Fruit fly (Drosophila melanogaster) whole organism, embryonic: ENCODE measurements around the gene SP555.

Experiments used
- Adf1 ChIP-seq: fragments of 200-800 bp; sonication (Bioruptor generic); IDR thresholded peaks from 2 replicates; pipeline ENCODE4 v1.3.6; 2022; ENCODE audit warnings: missing biosample characterization, missing genetic modification characterization
- CG10366 ChIP-seq: fragments of 200-800 bp; sonication (Bioruptor generic); IDR thresholded peaks from 2 replicates; pipeline ENCODE4 v1.3.6; 2022; ENCODE audit warnings: missing biosample characterization, missing genetic modification characterization
- CG10565 ChIP-seq: fragments of 200-800 bp; sonication (Bioruptor generic); optimal IDR thresholded peaks from 3 replicates; lab custom pipeline; 2016; ENCODE audit warnings: missing biosample characterization, mild to moderate bottlenecking, missing genetic modification characterization
- CG11456 ChIP-seq: fragments of 200-800 bp; sonication (Bioruptor generic); IDR thresholded peaks from 3 replicates; pipeline ENCODE4 v1.3.6; 2022; ENCODE audit warnings: missing biosample characterization, missing genetic modification characterization
- CG11696 ChIP-seq: fragments of 200-800 bp; sonication (Bioruptor generic); IDR thresholded peaks from 2 replicates; pipeline ENCODE4 v1.3.6; 2022; ENCODE audit warnings: missing biosample characterization, missing genetic modification characterization
- CG1233 ChIP-seq: fragments of 200-800 bp; sonication (Bioruptor generic); optimal IDR thresholded peaks from 4 replicates; lab custom pipeline; 2018; ENCODE audit warnings: missing biosample characterization, mild to moderate bottlenecking, missing genetic modification characterization
- CG12942 ChIP-seq: fragments of 200-800 bp; sonication (Bioruptor generic); optimal IDR thresholded peaks from 3 replicates; lab custom pipeline; 2016; ENCODE audit warnings: missing biosample characterization, missing genetic modification characterization
- CG13123 ChIP-seq: fragments of 200-800 bp; sonication (Bioruptor generic); optimal IDR thresholded peaks from 2 replicates; lab custom pipeline; 2016; ENCODE audit warnings: missing biosample characterization, missing genetic modification characterization
- CG1602 ChIP-seq: fragments of 200-800 bp; sonication (Bioruptor generic); optimal IDR thresholded peaks from 3 replicates; lab custom pipeline; 2016; ENCODE audit warnings: missing biosample characterization, missing genetic modification characterization
- CG18619 ChIP-seq: fragments of 200-800 bp; sonication (Bioruptor generic); optimal IDR thresholded peaks from 3 replicates; lab custom pipeline; 2017; ENCODE audit warnings: missing biosample characterization, mild to moderate bottlenecking, missing genetic modification characterization
- CG2875 ChIP-seq: fragments of 200-800 bp; sonication (Bioruptor generic); optimal IDR thresholded peaks from 2 replicates; lab custom pipeline; 2017; ENCODE audit warnings: missing biosample characterization, mild to moderate bottlenecking, missing genetic modification characterization, missing genetic modification reagents
- CG4360 ChIP-seq: fragments of 200-800 bp; sonication (Bioruptor generic); IDR thresholded peaks from 2 replicates; pipeline ENCODE4 v1.3.6; 2022; ENCODE audit warnings: missing biosample characterization, missing genetic modification characterization
- CG4707 ChIP-seq: fragments of 200-800 bp; sonication (Bioruptor generic); optimal IDR thresholded peaks from 2 replicates; lab custom pipeline; 2018; ENCODE audit warnings: missing biosample characterization, mild to moderate bottlenecking, missing genetic modification characterization, moderate library complexity
- CG4820 ChIP-seq: fragments of 200-800 bp; sonication (Bioruptor generic); optimal IDR thresholded peaks from 3 replicates; lab custom pipeline; 2016; ENCODE audit warnings: missing biosample characterization, missing genetic modification characterization
- CG5180 ChIP-seq: fragments of 200-800 bp; sonication (Bioruptor generic); optimal IDR thresholded peaks from 3 replicates; lab custom pipeline; 2017; ENCODE audit warnings: missing biosample characterization, missing genetic modification characterization, mild to moderate bottlenecking, moderate library complexity, missing genetic modification reagents
- CG6813 ChIP-seq: fragments of 200-800 bp; sonication (Bioruptor generic); optimal IDR thresholded peaks from 2 replicates; lab custom pipeline; 2017; ENCODE audit warnings: missing biosample characterization, missing genetic modification characterization, mild to moderate bottlenecking, moderate library complexity, missing genetic modification reagents
- CG6854 ChIP-seq: fragments of 200-800 bp; sonication (Bioruptor generic); optimal IDR thresholded peaks from 3 replicates; lab custom pipeline; 2017; ENCODE audit warnings: missing biosample characterization, mild to moderate bottlenecking, missing genetic modification characterization
- CrebB ChIP-seq: fragments of 200-800 bp; sonication (Bioruptor generic); optimal IDR thresholded peaks from 3 replicates; lab custom pipeline; 2018; ENCODE audit warnings: missing biosample characterization, mild to moderate bottlenecking, missing genetic modification characterization
- Dip2 ChIP-seq: fragments of 200-800 bp; sonication (Bioruptor generic); IDR thresholded peaks from 2 replicates; pipeline ENCODE4 v1.3.6; 2022; ENCODE audit warnings: missing biosample characterization, missing genetic modification characterization
- Dp ChIP-seq: fragments of 200-800 bp; sonication (Bioruptor generic); optimal IDR thresholded peaks from 2 replicates; lab custom pipeline; 2018; ENCODE audit warnings: missing biosample characterization, mild to moderate bottlenecking, missing genetic modification characterization, moderate library complexity
- Drgx ChIP-seq: fragments of 200-800 bp; sonication (Bioruptor generic); IDR thresholded peaks from 2 replicates; pipeline ENCODE4 v1.3.6; 2022; ENCODE audit warnings: missing biosample characterization, missing genetic modification characterization
- HHEX ChIP-seq: fragments of 200-800 bp; sonication (Bioruptor generic); optimal IDR thresholded peaks from 3 replicates; lab custom pipeline; 2017; ENCODE audit warnings: missing biosample characterization, mild to moderate bottlenecking, missing genetic modification characterization, missing genetic modification reagents
- HLH3B ChIP-seq: fragments of 200-800 bp; sonication (Bioruptor generic); IDR thresholded peaks from 2 replicates; pipeline ENCODE4 v1.3.6; 2022; ENCODE audit warnings: missing biosample characterization, missing genetic modification characterization
- HmgZ ChIP-seq: fragments of 200-800 bp; sonication (Bioruptor generic); optimal IDR thresholded peaks from 2 replicates; lab custom pipeline; 2018; ENCODE audit warnings: missing biosample characterization, mild to moderate bottlenecking, missing genetic modification characterization
- Hr51 ChIP-seq, 2 experiments: fragments of 200-800 bp; sonication (Bioruptor generic); optimal IDR thresholded peaks; 2 replicates in 1 of 2; 3 replicates in 1 of 2; lab custom pipeline; 2016 to 2018; ENCODE audit warnings: missing biosample characterization in 2 of 2, missing genetic modification characterization in 2 of 2, mild to moderate bottlenecking in 1 of 2, moderate library complexity in 1 of 2
- Kr ChIP-seq: fragments of 200-800 bp; sonication (Bioruptor generic); optimal IDR thresholded peaks from 2 replicates; lab custom pipeline; 2017; ENCODE audit warnings: missing biosample characterization, mild to moderate bottlenecking, missing genetic modification characterization
- Lpt ChIP-seq: fragments of >200 bp; optimal IDR thresholded peaks from 2 replicates; lab custom pipeline; 2018; ENCODE audit warnings: missing biosample characterization, missing genetic modification characterization
- NC2α ChIP-seq: fragments of 200-800 bp; sonication (Bioruptor generic); optimal IDR thresholded peaks from 2 replicates; lab custom pipeline; 2016; ENCODE audit warnings: missing biosample characterization, missing genetic modification characterization
- Ptx1 ChIP-seq: fragments of 200-800 bp; sonication (Bioruptor generic); IDR thresholded peaks from 2 replicates; pipeline ENCODE4 v1.3.6; 2022; ENCODE audit warnings: missing biosample characterization, missing genetic modification characterization
- abd-A ChIP-seq: fragments of 200-800 bp; sonication (Bioruptor generic); optimal IDR thresholded peaks from 3 replicates; lab custom pipeline; 2019; ENCODE audit warnings: missing biosample characterization, mild to moderate bottlenecking, missing genetic modification characterization, moderate library complexity
- bowl ChIP-seq: fragments of 200-800 bp; sonication (Bioruptor generic); IDR thresholded peaks from 2 replicates; pipeline ENCODE4 v1.3.6; 2022; ENCODE audit warnings: missing biosample characterization, missing genetic modification characterization
- cato ChIP-seq: fragments of 200-800 bp; sonication (Bioruptor generic); optimal IDR thresholded peaks from 2 replicates; lab custom pipeline; 2016; ENCODE audit warnings: missing biosample characterization, missing genetic modification characterization, borderline replicate concordance
- ci ChIP-seq: fragments of 200-800 bp; sonication (Bioruptor generic); IDR thresholded peaks from 3 replicates; pipeline ENCODE4 v1.3.6; 2022; ENCODE audit warnings: missing biosample characterization, missing genetic modification characterization
- eve ChIP-seq, 2 experiments: fragments of >200 bp; optimal IDR thresholded peaks; 2 replicates each; lab custom pipeline; 2017; ENCODE audit warnings: missing biosample characterization in 2 of 2, missing genetic modification characterization in 2 of 2
- exex ChIP-seq: fragments of 200-800 bp; sonication (Bioruptor generic); optimal IDR thresholded peaks from 4 replicates; lab custom pipeline; 2018; ENCODE audit warnings: missing biosample characterization, mild to moderate bottlenecking, missing genetic modification characterization, moderate library complexity
- grau ChIP-seq: fragments of 200-800 bp; optimal IDR thresholded peaks from 3 replicates; lab custom pipeline; 2019; ENCODE audit warnings: missing biosample characterization, mild to moderate bottlenecking, missing genetic modification characterization, moderate library complexity
- h ChIP-seq: fragments of >200 bp; optimal IDR thresholded peaks from 2 replicates; lab custom pipeline; 2017
- kah ChIP-seq: fragments of 200-800 bp; sonication (Bioruptor generic); optimal IDR thresholded peaks from 2 replicates; lab custom pipeline; 2018; ENCODE audit warnings: missing biosample characterization, mild to moderate bottlenecking, missing genetic modification characterization
- klu ChIP-seq: fragments of 200-800 bp; sonication (Bioruptor generic); IDR thresholded peaks from 2 replicates; pipeline ENCODE4 v1.3.6; 2022; ENCODE audit warnings: missing biosample characterization, missing genetic modification characterization
- lov ChIP-seq, 2 experiments: fragments of 200-800 bp in 1 of 2; fragments of >200 bp in 1 of 2; sonication (Bioruptor generic) in 1 of 2; IDR thresholded peaks in 1 of 2; optimal IDR thresholded peaks in 1 of 2; 2 replicates in 1 of 2; 3 replicates in 1 of 2; pipeline versions ENCODE4 v1.3.6 to Lab custom; 2017 to 2022; ENCODE audit warnings: missing biosample characterization in 1 of 2, missing genetic modification characterization in 1 of 2
- odd ChIP-seq: fragments of 200-800 bp; sonication (Bioruptor generic); optimal IDR thresholded peaks from 2 replicates; lab custom pipeline; 2017; ENCODE audit warnings: missing biosample characterization, mild to moderate bottlenecking, missing genetic modification characterization
- pros ChIP-seq: fragments of 200-800 bp; sonication (Bioruptor generic); optimal IDR thresholded peaks from 3 replicates; lab custom pipeline; 2019; ENCODE audit warnings: missing biosample characterization, mild to moderate bottlenecking, missing genetic modification characterization, moderate library complexity
- sens-2 ChIP-seq: fragments of 200-800 bp; sonication (Bioruptor generic); IDR thresholded peaks from 2 replicates; pipeline ENCODE4 v1.3.6; 2022; ENCODE audit warnings: missing biosample characterization, missing genetic modification characterization
- sna ChIP-seq: fragments of 200-800 bp; sonication (Bioruptor generic); IDR thresholded peaks from 2 replicates; pipeline ENCODE4 v1.3.6; 2022; ENCODE audit warnings: missing biosample characterization, missing genetic modification characterization; ENCODE audit not compliant: partially characterized antibody
- unc-4 ChIP-seq: fragments of 200-800 bp; sonication (Bioruptor generic); IDR thresholded peaks from 2 replicates; pipeline ENCODE4 v1.3.6; 2022; ENCODE audit warnings: missing biosample characterization, missing genetic modification characterization; ENCODE audit not compliant: partially characterized antibody
- vnd ChIP-seq: fragments of 200-800 bp; sonication (Bioruptor generic); IDR thresholded peaks from 3 replicates; pipeline ENCODE4 v1.3.6; 2022; ENCODE audit warnings: missing biosample characterization, missing genetic modification characterization; ENCODE audit not compliant: partially characterized antibody
- wek ChIP-seq: fragments of 200-800 bp; sonication (Bioruptor generic); optimal IDR thresholded peaks from 3 replicates; lab custom pipeline; 2018; ENCODE audit warnings: missing biosample characterization, mild to moderate bottlenecking, missing genetic modification characterization, moderate library complexity
- zen2 ChIP-seq: fragments of 200-800 bp; sonication (Bioruptor generic); IDR thresholded peaks from 3 replicates; pipeline ENCODE4 v1.3.6; 2022; ENCODE audit warnings: missing biosample characterization, missing genetic modification characterization; ENCODE audit not compliant: partially characterized antibody

SP555 gene

DNA sequence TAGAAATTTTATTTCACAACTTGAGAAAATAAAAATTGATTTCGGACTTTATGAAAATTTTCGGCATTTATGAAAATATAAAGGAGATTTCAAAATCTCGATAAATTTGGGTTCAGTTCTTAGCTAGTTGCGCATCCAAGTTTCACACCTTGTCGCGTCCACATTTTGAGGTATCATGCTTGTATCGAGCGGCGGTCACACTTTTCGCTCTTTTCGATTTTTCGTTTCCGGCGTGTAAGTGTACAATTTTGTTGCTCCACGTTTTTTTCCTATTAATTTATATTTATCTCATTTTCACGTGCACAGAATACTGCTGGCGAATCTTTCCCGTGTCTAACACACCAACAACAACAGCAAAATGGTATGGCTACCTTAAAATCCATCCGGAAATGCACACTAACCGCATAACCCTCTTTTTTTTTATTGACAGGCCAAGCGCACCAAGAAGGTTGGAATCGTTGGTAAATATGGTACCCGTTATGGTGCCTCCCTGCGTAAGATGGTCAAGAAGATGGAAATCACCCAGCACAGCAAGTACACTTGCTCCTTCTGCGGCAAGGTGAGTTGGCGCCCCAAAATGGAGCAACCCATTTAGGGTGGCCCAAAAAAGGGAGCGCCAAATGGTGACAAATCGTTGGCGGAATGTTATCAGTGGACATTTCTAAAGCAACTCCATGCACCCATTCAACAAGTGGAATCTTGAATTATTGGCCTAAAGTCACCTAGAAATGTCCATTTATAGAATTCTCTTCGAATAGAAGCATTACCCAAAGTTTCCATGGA lies 33.5 kb downstream of the SP555 start, which contains the start of gene RpL37A (continued):
- TF ChIP-seq CG6854 (GFP tag; lab: Kevin White, UChicago) (peak; percentile 84), Drgx (GFP tag; lab: Robert Waterston, UW) (no peak), Dip2 (GFP tag; lab: Robert Waterston, UW) (no peak), CG11456 (GFP tag; lab: Robert Waterston, UW) (peak; percentile 86), CG6813 (GFP tag; lab: Kevin White, UChicago) (peak; percentile 87), CG1233 (GFP tag; lab: Kevin White, UChicago) (peak; percentile 78), eve (GFP tag; optimal IDR thresholded peaks at IDR 0.05; lab: Kevin White, UChicago) (peak in 1 of 2 experiments; percentile 66), cato (GFP tag; lab: Kevin White, UChicago) (no peak), Adf1 (peak; percentile 47), CG4707 (peak; percentile 53), vnd (GFP tag; lab: Robert Waterston, UW) (no peak), klu (GFP tag; lab: Robert Waterston, UW) (peak; percentile 33; the same call in 1 of the 2 replicates), Ptx1 (GFP tag; lab: Robert Waterston, UW) (no peak; the same call in 1 of the 2 replicates), ci (GFP tag; lab: Robert Waterston, UW) (peak; percentile 96), Lpt (GFP tag; lab: Kevin White, UChicago) (no peak), sna (no peak), unc-4 (GFP tag; lab: Robert Waterston, UW) (peak; percentile 32; the same call in 1 of the 2 replicates), bowl (no peak), HHEX (GFP tag; lab: Kevin White, UChicago) (peak; percentile 89), CG4360 (GFP tag; lab: Robert Waterston, UW) (no peak), CrebB (peak; percentile 59), lov (optimal IDR thresholded peaks at IDR 0.05; lab: Kevin White, UChicago) (no peak), lov (GFP tag; IDR thresholded peaks at IDR 0.05; lab: Robert Waterston, UW) (peak; percentile 88), CG5180 (GFP tag; lab: Kevin White, UChicago) (peak; percentile 71), wek (GFP tag; lab: Kevin White, UChicago) (peak; percentile 79), NC2α (GFP tag; lab: Kevin White, UChicago) (peak; percentile 73), Kr (GFP tag; lab: Kevin White, UChicago) (peak; percentile 35), CG13123 (GFP tag; lab: Kevin White, UChicago) (peak; percentile 57), CG4820 (GFP tag; lab: Kevin White, UChicago) (peak; percentile 53), CG10565 (GFP tag; lab: Kevin White, UChicago) (peak; percentile 53), abd-A (no peak), CG18619 (GFP tag; lab: Kevin White, UChicago) (peak; percentile 81), h (no peak), HLH3B (GFP tag; lab: Robert Waterston, UW) (peak; percentile 58; the same call in 1 of the 2 replicates), CG1602 (no peak), zen2 (GFP tag; lab: Robert Waterston, UW) (no peak), Hr51 (GFP tag; optimal IDR thresholded peaks at IDR 0.05; lab: Kevin White, UChicago) (peak; percentile 58 to 81), sens-2 (GFP tag; lab: Robert Waterston, UW) (peak; percentile 73), pros (GFP tag; lab: Kevin White, UChicago) (peak; percentile 4), CG12942 (GFP tag; lab: Kevin White, UChicago) (peak; percentile 48), Dp (peak; percentile 54), CG11696 (GFP tag; lab: Robert Waterston, UW) (0 out of 2 replicates have a peak, but pooled peaks have one; percentile 32), kah (peak; percentile 76), odd (GFP tag; lab: Kevin White, UChicago) (peak; percentile 84), CG2875 (GFP tag; lab: Kevin White, UChicago) (peak; percentile 85), HmgZ (peak; percentile 90), CG10366 (GFP tag; lab: Robert Waterston, UW) (peak; percentile 74), grau (tag; lab: Kevin White, UChicago) (peak; percentile 73), exex (tag; lab: Kevin White, UChicago) (peak; percentile 54)
